Fruit fly (Drosophila melanogaster): ENCODE data around the gene Afti.
A peak's percentile ranks its signal among the peaks of the same experiment; 100 is the strongest.

Afti gene

dm6 chr3R:14308801-14309217 is 17.7 kb downstream of the Afti start, which contains the start of gene Polr2I (continued):
- TF ChIP-seq wek (GFP tag; optimal IDR thresholded peaks at IDR 0.05) (no peak), Med (GFP tag) (no peak), CG8944 (GFP tag; optimal IDR thresholded peaks at IDR 0.05) (no peak), hth (optimal IDR thresholded peaks at IDR 0.05) (no peak), CG9437 (GFP tag; optimal IDR thresholded peaks at IDR 0.05) (peak; percentile 28), Sry-δ (GFP tag; optimal IDR thresholded peaks at IDR 0.05) (no peak), Dip3 (GFP tag; optimal IDR thresholded peaks at IDR 0.05) (no peak), Ets65A (GFP tag) (no peak), Fer3 (tag; optimal IDR thresholded peaks at IDR 0.05) (peak; percentile 10), CG9817 (tag; optimal IDR thresholded peaks at IDR 0.05) (peak; percentile 48), sima (GFP tag; optimal IDR thresholded peaks at IDR 0.05) (no peak), CG6254 (GFP tag; optimal IDR thresholded peaks at IDR 0.05) (no peak), Chrac-16 (GFP tag; optimal IDR thresholded peaks at IDR 0.05) (peak; percentile 39), CG3838 (GFP tag; optimal IDR thresholded peaks at IDR 0.05) (no peak), crc (GFP tag; optimal IDR thresholded peaks at IDR 0.05) (no peak), dimm (GFP tag; IDR thresholded peaks at IDR 0.05) (no peak), Awh (GFP tag; IDR thresholded peaks at IDR 0.05) (no peak), CG18262 (tag; optimal IDR thresholded peaks at IDR 0.05) (peak; percentile 50), yki (optimal IDR thresholded peaks at IDR 0.05) (no peak), ATbp (GFP tag; optimal IDR thresholded peaks at IDR 0.05) (no peak), CG8089 (GFP tag; optimal IDR thresholded peaks at IDR 0.05) (no peak), hkb (optimal IDR thresholded peaks at IDR 0.05) (no peak), hkb (GFP tag; IDR thresholded peaks at IDR 0.05) (no peak), ham (GFP tag; IDR thresholded peaks at IDR 0.05) (no peak), Elba2 (GFP tag; optimal IDR thresholded peaks at IDR 0.05) (no peak), CG11085 (GFP tag; IDR thresholded peaks at IDR 0.05) (no peak), CG7357 (GFP tag; IDR thresholded peaks at IDR 0.05) (no peak), Vsx1 (GFP tag; optimal IDR thresholded peaks at IDR 0.05) (no peak), CG3407 (GFP tag; optimal IDR thresholded peaks at IDR 0.05) (no peak), CG3726 (GFP tag; IDR thresholded peaks at IDR 0.05) (no peak), btn (GFP tag; optimal IDR thresholded peaks at IDR 0.05) (no peak), lab (GFP tag; optimal IDR thresholded peaks at IDR 0.05) (no peak), tll (GFP tag; optimal IDR thresholded peaks at IDR 0.05) (no peak), CG33213 (GFP tag; optimal IDR thresholded peaks at IDR 0.05) (no peak), CG8478 (optimal IDR thresholded peaks at IDR 0.05) (no peak), Mes4 (GFP tag; optimal IDR thresholded peaks at IDR 0.05) (no peak), pros (GFP tag; optimal IDR thresholded peaks at IDR 0.05) (no peak), B-H2 (GFP tag; optimal IDR thresholded peaks at IDR 0.05) (no peak), psq (GFP tag; optimal IDR thresholded peaks at IDR 0.05) (no peak), Nf-YB (GFP tag; optimal IDR thresholded peaks at IDR 0.05) (no peak), Myb (GFP tag; optimal IDR thresholded peaks at IDR 0.05) (no peak), Abd-B (GFP tag; optimal IDR thresholded peaks at IDR 0.05) (peak; percentile 61), gsb (GFP tag; IDR thresholded peaks at IDR 0.05) (no peak), twi (tag; optimal IDR thresholded peaks at IDR 0.05) (peak; percentile 15), Dip2 (GFP tag; IDR thresholded peaks at IDR 0.05) (no peak), Bteb2 (GFP tag; optimal IDR thresholded peaks at IDR 0.05) (no peak), gem (tag; optimal IDR thresholded peaks at IDR 0.05) (no peak), wor (GFP tag; IDR thresholded peaks at IDR 0.05) (no peak), hbn (GFP tag; IDR thresholded peaks at IDR 0.05; ENCODE audit: partially characterized antibody) (no peak), tap (tag; optimal IDR thresholded peaks at IDR 0.05) (no peak), Pdp1 (GFP tag; optimal IDR thresholded peaks at IDR 0.05) (no peak), CG31441 (GFP tag; IDR thresholded peaks at IDR 0.05) (peak; percentile 59), Hmr (GFP tag; optimal IDR thresholded peaks at IDR 0.05) (peak; percentile 35), zfh2 (GFP tag; optimal IDR thresholded peaks at IDR 0.05) (no peak)

All from whole organism, embryonic.